Worm (Caenorhabditis elegans) whole organism, late embryonic: ENCODE measurements around the gene W09G12.8.

Experiments used
- C38D4.7 ChIP-seq: fragments of 200-800 bp; sonication (Bioruptor generic); optimal IDR thresholded peaks from 2 replicates; lab custom pipeline; 2018; ENCODE audit warnings: mild to moderate bottlenecking, missing genetic modification characterization, moderate library complexity, missing compliant biosample characterization
- F13H6.1 ChIP-seq: sonication (generic microtip); optimal IDR thresholded peaks from 2 replicates; lab custom pipeline; 2016; ENCODE audit warnings: missing genetic modification characterization, missing compliant biosample characterization
- K02D7.2 ChIP-seq: sonication (generic microtip); optimal IDR thresholded peaks from 2 replicates; lab custom pipeline; 2017; ENCODE audit warnings: mild to moderate bottlenecking, missing genetic modification characterization, missing compliant biosample characterization
- K09A11.1 ChIP-seq: sonication (generic microtip); optimal IDR thresholded peaks from 2 replicates; lab custom pipeline; 2017; ENCODE audit warnings: antibody characterized with exemption, mild to moderate bottlenecking, missing genetic modification characterization, missing compliant biosample characterization; ENCODE audit not compliant: insufficient read depth
- Y22D7AL.16 ChIP-seq: sonication (generic microtip); optimal IDR thresholded peaks from 2 replicates; lab custom pipeline; 2016; ENCODE audit warnings: missing genetic modification characterization, missing compliant biosample characterization
- ahr-1 ChIP-seq: sonication (generic microtip); optimal IDR thresholded peaks from 2 replicates; lab custom pipeline; 2016; ENCODE audit warnings: missing genetic modification characterization, missing compliant biosample characterization
- ama-1 ChIP-seq: fragments of 150-350 bp; optimal IDR thresholded peaks from 2 replicates; lab custom pipeline; 2014
- ceh-14 ChIP-seq: sonication (generic microtip); optimal IDR thresholded peaks from 2 replicates; lab custom pipeline; 2016; ENCODE audit warnings: missing genotype, missing genetic modification characterization, missing compliant biosample characterization
- ceh-18 ChIP-seq: sonication (generic microtip); optimal IDR thresholded peaks from 2 replicates; lab custom pipeline; 2016; ENCODE audit warnings: missing genetic modification characterization, missing compliant biosample characterization
- ceh-19 ChIP-seq: fragments of 200-800 bp; sonication (Bioruptor generic); optimal IDR thresholded peaks from 2 replicates; lab custom pipeline; 2018; ENCODE audit warnings: mild to moderate bottlenecking, missing genetic modification characterization, missing compliant biosample characterization
- ceh-22 ChIP-seq: sonication (generic microtip); optimal IDR thresholded peaks from 2 replicates; lab custom pipeline; 2017; ENCODE audit warnings: missing biosample characterization, missing genetic modification characterization
- ceh-24 ChIP-seq: sonication (generic microtip); optimal IDR thresholded peaks from 2 replicates; lab custom pipeline; 2016; ENCODE audit warnings: mild to moderate bottlenecking, missing genetic modification characterization, missing compliant biosample characterization
- ceh-31 ChIP-seq: sonication (generic microtip); optimal IDR thresholded peaks from 2 replicates; lab custom pipeline; 2016; ENCODE audit warnings: missing genetic modification characterization, missing compliant biosample characterization
- ceh-34 ChIP-seq: sonication (generic microtip); optimal IDR thresholded peaks from 2 replicates; lab custom pipeline; 2016; ENCODE audit warnings: mild to moderate bottlenecking, missing genetic modification characterization, missing compliant biosample characterization
- ceh-48 ChIP-seq: sonication (generic microtip); optimal IDR thresholded peaks from 2 replicates; lab custom pipeline; 2016; ENCODE audit warnings: missing genetic modification characterization, inconsistent platforms, missing compliant biosample characterization
- ceh-6 ChIP-seq: fragments of 200-800 bp; sonication (Bioruptor generic); optimal IDR thresholded peaks from 2 replicates; lab custom pipeline; 2018; ENCODE audit warnings: mild to moderate bottlenecking, missing genetic modification characterization, missing compliant biosample characterization
- ceh-9 ChIP-seq: sonication (generic microtip); optimal IDR thresholded peaks from 2 replicates; lab custom pipeline; 2016; ENCODE audit warnings: mild to moderate bottlenecking, missing genetic modification characterization, inconsistent platforms, missing compliant biosample characterization
- elt-4 ChIP-seq: sonication (generic microtip); optimal IDR thresholded peaks from 2 replicates; lab custom pipeline; 2016; ENCODE audit warnings: missing genetic modification characterization, missing compliant biosample characterization
- ets-4 ChIP-seq: sonication (generic microtip); optimal IDR thresholded peaks from 2 replicates; lab custom pipeline; 2016; ENCODE audit warnings: missing genetic modification characterization, missing compliant biosample characterization
- eyg-1 ChIP-seq: sonication (generic microtip); optimal IDR thresholded peaks from 2 replicates; lab custom pipeline; 2016; ENCODE audit warnings: missing genotype, missing genetic modification characterization, missing compliant biosample characterization
- fkh-10 ChIP-seq: fragments of 150-350 bp; optimal IDR thresholded peaks from 2 replicates; lab custom pipeline; 2014; ENCODE audit warnings: missing biosample characterization, missing genetic modification reagents, missing genetic modification characterization
- fkh-6 ChIP-seq: sonication (generic microtip); optimal IDR thresholded peaks from 2 replicates; lab custom pipeline; 2016; ENCODE audit warnings: missing genetic modification characterization, missing compliant biosample characterization
- hlh-15 ChIP-seq: sonication (generic microtip); optimal IDR thresholded peaks from 2 replicates; lab custom pipeline; 2016; ENCODE audit warnings: missing genetic modification characterization, missing compliant biosample characterization
- hlh-30 ChIP-seq: sonication (generic microtip); optimal IDR thresholded peaks from 2 replicates; lab custom pipeline; 2017; ENCODE audit warnings: antibody characterized with exemption, missing genetic modification characterization, missing compliant biosample characterization; ENCODE audit not compliant: insufficient read depth
- hlh-6 ChIP-seq: sonication (generic microtip); optimal IDR thresholded peaks from 2 replicates; lab custom pipeline; 2016; ENCODE audit warnings: missing genotype, missing genetic modification characterization, missing compliant biosample characterization
- hlh-8 ChIP-seq: sonication (generic microtip); optimal IDR thresholded peaks from 2 replicates; lab custom pipeline; 2016; ENCODE audit warnings: missing genotype, missing genetic modification characterization, missing compliant biosample characterization
- lim-6 ChIP-seq: sonication (generic microtip); optimal IDR thresholded peaks from 2 replicates; lab custom pipeline; 2016; ENCODE audit warnings: missing genetic modification characterization, missing compliant biosample characterization
- lin-11 ChIP-seq: fragments of 200-800 bp; sonication (Bioruptor generic); optimal IDR thresholded peaks from 2 replicates; lab custom pipeline; 2018; ENCODE audit warnings: mild to moderate bottlenecking, missing genetic modification characterization, missing compliant biosample characterization
- madf-2 ChIP-seq: sonication (generic microtip); optimal IDR thresholded peaks from 2 replicates; lab custom pipeline; 2017; ENCODE audit warnings: missing genetic modification characterization, missing compliant biosample characterization
- nfya-1 ChIP-seq: sonication (generic microtip); optimal IDR thresholded peaks from 2 replicates; lab custom pipeline; 2017; ENCODE audit warnings: missing genetic modification characterization, mild to moderate bottlenecking, missing compliant biosample characterization, antibody characterized with exemption, moderate library complexity
- nhr-232 ChIP-seq: sonication (generic microtip); optimal IDR thresholded peaks from 2 replicates; lab custom pipeline; 2016; ENCODE audit warnings: missing genetic modification characterization, missing compliant biosample characterization
- npax-4 ChIP-seq: sonication (generic microtip); optimal IDR thresholded peaks from 2 replicates; lab custom pipeline; 2016; ENCODE audit warnings: missing genetic modification characterization, missing compliant biosample characterization
- odd-2 ChIP-seq: sonication (generic microtip); optimal IDR thresholded peaks from 2 replicates; lab custom pipeline; 2017; ENCODE audit warnings: antibody characterized with exemption, mild to moderate bottlenecking, missing genetic modification characterization, missing compliant biosample characterization
- pag-3 ChIP-seq: sonication (generic microtip); optimal IDR thresholded peaks from 2 replicates; lab custom pipeline; 2016; ENCODE audit warnings: missing compliant biosample characterization, missing genetic modification characterization, borderline replicate concordance
- pat-9 ChIP-seq: fragments of 200-800 bp; sonication (Bioruptor generic); optimal IDR thresholded peaks from 2 replicates; lab custom pipeline; 2018; ENCODE audit warnings: mild to moderate bottlenecking, missing genetic modification characterization, moderate library complexity, missing compliant biosample characterization
- pha-2 ChIP-seq: sonication (generic microtip); optimal IDR thresholded peaks from 2 replicates; lab custom pipeline; 2017; ENCODE audit warnings: mild to moderate bottlenecking, missing genetic modification characterization, missing compliant biosample characterization
- ref-2 ChIP-seq: sonication (generic microtip); optimal IDR thresholded peaks from 2 replicates; lab custom pipeline; 2016; ENCODE audit warnings: missing genetic modification characterization, missing compliant biosample characterization
- rnt-1 ChIP-seq: sonication (generic microtip); optimal IDR thresholded peaks from 2 replicates; lab custom pipeline; 2016; ENCODE audit warnings: missing genetic modification characterization, missing compliant biosample characterization
- sdc-2 ChIP-seq: sonication (generic microtip); optimal IDR thresholded peaks from 2 replicates; lab custom pipeline; 2016; ENCODE audit warnings: missing genotype, missing genetic modification characterization, missing compliant biosample characterization
- sox-2 ChIP-seq: fragments of 200-800 bp; sonication (Bioruptor generic); IDR thresholded peaks from 2 replicates; pipeline ENCODE4 v1.3.6; 2022; ENCODE audit warnings: missing genetic modification reagents, missing genetic modification characterization, missing compliant biosample characterization
- sox-4 ChIP-seq: sonication (generic microtip); optimal IDR thresholded peaks from 2 replicates; lab custom pipeline; 2017; ENCODE audit warnings: mild to moderate bottlenecking, missing genetic modification characterization, inconsistent platforms, missing compliant biosample characterization
- syd-9 ChIP-seq: sonication (generic microtip); optimal IDR thresholded peaks from 2 replicates; lab custom pipeline; 2016; ENCODE audit warnings: mild to moderate bottlenecking, missing genetic modification characterization, moderate library complexity, missing compliant biosample characterization
- tbx-2 ChIP-seq: sonication (generic microtip); optimal IDR thresholded peaks from 2 replicates; lab custom pipeline; 2016; ENCODE audit warnings: missing genetic modification characterization, missing compliant biosample characterization
- tbx-7 ChIP-seq: sonication (generic microtip); optimal IDR thresholded peaks from 2 replicates; lab custom pipeline; 2016; ENCODE audit warnings: missing genotype, missing genetic modification characterization, missing compliant biosample characterization
- unc-3 ChIP-seq, 2 experiments: fragments of 200-800 bp in 1 of 2; sonication (Bioruptor generic) in 1 of 2; sonication (generic microtip) in 1 of 2; conservative IDR thresholded peaks in 1 of 2; optimal IDR thresholded peaks in 1 of 2; 2 replicates each; pipeline versions ENCODE4 v1.3.6 to Lab custom; 2016 to 2022; ENCODE audit warnings: missing compliant biosample characterization in 2 of 2, missing genetic modification characterization in 2 of 2, missing genetic modification reagents in 1 of 2
- unc-42 ChIP-seq: sonication (generic microtip); optimal IDR thresholded peaks from 2 replicates; lab custom pipeline; 2016; ENCODE audit warnings: missing genotype, missing genetic modification characterization, missing compliant biosample characterization
- ztf-16 ChIP-seq: sonication (generic microtip); optimal IDR thresholded peaks from 2 replicates; lab custom pipeline; 2017; ENCODE audit warnings: missing genetic modification characterization, missing compliant biosample characterization

W09G12.8 gene

DNA sequence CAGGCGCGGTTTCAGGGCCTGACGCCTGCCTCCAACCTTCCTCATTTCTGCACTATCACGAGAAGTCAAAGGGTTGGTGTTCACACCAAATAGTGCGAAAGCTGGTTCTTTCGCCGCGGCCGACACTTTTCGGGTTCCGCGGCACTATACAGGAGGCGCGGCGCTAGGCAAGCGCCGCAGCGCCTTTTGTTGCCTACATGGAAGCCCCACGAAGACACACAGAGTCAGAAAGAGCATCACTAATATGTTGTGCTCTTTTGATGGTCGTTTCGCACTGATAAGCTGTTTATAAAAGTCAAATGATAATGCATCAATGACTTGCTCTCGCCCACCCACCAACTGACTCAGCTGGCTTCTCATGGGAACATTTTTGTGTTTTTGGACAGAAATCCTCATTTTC is 14.1 kb upstream of the W09G12.8 start:
- no peak for TF ChIP-seq tbx-7 (tag; lab: Kevin White, UChicago)
- no peak for TF ChIP-seq sdc-2
- no peak for TF ChIP-seq syd-9
- no peak for TF ChIP-seq hlh-15
- no peak for TF ChIP-seq ztf-16 (tag; lab: Kevin White, UChicago)
- no peak for TF ChIP-seq ceh-14 (tag; lab: Kevin White, UChicago)
- no peak for TF ChIP-seq nfya-1 (tag; lab: Kevin White, UChicago)
- TF ChIP-seq odd-2 (tag; lab: Kevin White, UChicago), result no peak
- TF ChIP-seq pha-2 (tag; lab: Kevin White, UChicago), result no peak
- no peak for TF ChIP-seq lin-11
- TF ChIP-seq fkh-6, result no peak
- TF ChIP-seq npax-4, result no peak
- no peak for TF ChIP-seq ceh-19 (GFP tag; lab: Kevin White, UChicago)
- TF ChIP-seq C38D4.7 (GFP tag; lab: Kevin White, UChicago), result no peak
- no peak for TF ChIP-seq lim-6 (tag; lab: Kevin White, UChicago)
- TF ChIP-seq ceh-18 (tag; lab: Kevin White, UChicago), result no peak
- no peak for TF ChIP-seq ref-2 (tag; lab: Kevin White, UChicago)
- no peak for TF ChIP-seq ceh-24 (tag; lab: Kevin White, UChicago)
- TF ChIP-seq unc-3 (GFP tag; conservative IDR thresholded peaks at IDR 0.05; lab: Robert Waterston, UW), result no peak
- no peak for TF ChIP-seq unc-3 (tag; optimal IDR thresholded peaks at IDR 0.05; lab: Kevin White, UChicago)
- no peak for TF ChIP-seq hlh-6 (tag; lab: Kevin White, UChicago)

DNA sequence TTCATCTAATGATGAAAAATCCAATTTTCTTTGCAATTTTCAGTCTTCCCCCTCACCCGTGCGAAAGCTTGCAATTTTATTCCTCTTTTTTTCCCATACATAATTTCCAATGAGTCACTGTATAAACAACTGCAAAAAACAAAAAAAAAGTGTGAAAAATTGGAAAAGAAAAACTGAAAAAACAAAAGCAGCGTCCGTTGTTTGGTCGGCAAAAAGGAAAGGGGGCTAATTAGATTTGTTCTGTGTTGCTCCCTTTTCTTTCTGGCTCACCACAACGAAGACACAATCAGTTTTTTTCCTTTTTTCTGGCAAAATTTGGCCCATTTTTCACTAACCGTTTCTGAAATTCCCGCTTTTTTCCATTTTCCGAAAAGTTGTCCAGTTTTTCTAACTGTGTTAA is 13.6 kb upstream of the W09G12.8 start:
- TF ChIP-seq sdc-2, result no peak
- TF ChIP-seq unc-42, result peak; percentile 89

DNA sequence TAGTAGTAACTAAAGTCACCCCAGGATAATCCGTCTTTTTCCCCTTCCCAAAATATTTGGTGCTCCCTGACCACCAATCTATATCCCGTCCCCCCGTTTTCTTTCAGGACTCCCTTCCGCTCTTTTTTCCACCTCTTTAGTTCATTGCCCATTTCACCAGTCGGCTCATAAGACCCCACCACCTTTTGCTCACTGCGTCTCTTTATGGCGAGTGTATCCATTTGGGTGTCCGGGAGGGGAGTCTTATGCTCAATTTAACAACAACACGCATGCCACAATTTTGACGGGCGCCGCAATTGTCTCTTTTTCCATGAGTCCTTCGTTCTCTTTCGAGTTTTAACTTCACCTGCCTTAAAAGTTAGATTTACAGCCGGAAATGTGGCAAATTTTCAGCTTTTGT is 12.8 kb upstream of the W09G12.8 start:
- no peak for TF ChIP-seq ceh-19 (GFP tag; lab: Kevin White, UChicago)
- TF ChIP-seq elt-4 (tag; lab: Kevin White, UChicago), result no peak
- peak; percentile 34 for TF ChIP-seq hlh-30
- no peak for TF ChIP-seq Y22D7AL.16 (tag; lab: Kevin White, UChicago)
- TF ChIP-seq sox-2 (GFP tag; lab: Robert Waterston, UW), result no peak
- TF ChIP-seq F13H6.1 (tag; lab: Kevin White, UChicago), result no peak
- no peak for TF ChIP-seq pat-9 (tag; lab: Kevin White, UChicago)
- TF ChIP-seq ceh-14 (tag; lab: Kevin White, UChicago), result peak; percentile 21
- TF ChIP-seq ztf-16 (tag; lab: Kevin White, UChicago), result no peak
- no peak for TF ChIP-seq K09A11.1 (tag; lab: Kevin White, UChicago)
- TF ChIP-seq fkh-10 (GFP tag; lab: Kevin White, UChicago), result no peak
- TF ChIP-seq ets-4, result no peak
- no peak for TF ChIP-seq eyg-1 (tag; lab: Kevin White, UChicago)
- no peak for TF ChIP-seq rnt-1
- peak; percentile 54 for TF ChIP-seq tbx-2 (tag; lab: Kevin White, UChicago)
- no peak for TF ChIP-seq sox-4 (tag; lab: Kevin White, UChicago)
- peak; percentile 82 for TF ChIP-seq ceh-31 (tag; lab: Kevin White, UChicago)
- TF ChIP-seq unc-42, result peak; percentile 48
- TF ChIP-seq ceh-18 (tag; lab: Kevin White, UChicago), result peak; percentile 28
- no peak for TF ChIP-seq tbx-7 (tag; lab: Kevin White, UChicago)
- no peak for TF ChIP-seq ceh-9
- no peak for TF ChIP-seq hlh-8 (tag; lab: Kevin White, UChicago)

DNA sequence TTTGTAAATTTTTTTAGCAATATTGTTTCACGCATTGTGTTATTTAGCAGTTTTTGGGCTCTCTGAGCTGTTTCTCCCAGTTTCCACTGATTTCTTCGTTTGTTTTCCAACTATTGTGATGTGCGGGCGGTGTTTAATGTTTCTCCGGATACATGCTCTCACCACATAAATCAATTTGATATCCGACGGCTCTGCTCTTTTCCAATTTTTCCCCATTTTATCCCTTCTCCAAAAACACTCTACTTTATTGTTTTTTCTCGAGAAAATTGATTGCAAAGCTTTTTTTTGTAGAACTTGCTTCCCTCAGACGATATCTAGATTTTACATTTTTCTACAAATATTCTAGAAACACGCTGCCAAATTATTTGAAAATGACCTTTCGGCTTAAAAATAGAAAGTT is 10.4 kb upstream of the W09G12.8 start:
- TF ChIP-seq lin-11, result no peak
- no peak for TF ChIP-seq ceh-6 (GFP tag; lab: Kevin White, UChicago)
- no peak for TF ChIP-seq ceh-48
- no peak for TF ChIP-seq madf-2 (tag; lab: Kevin White, UChicago)
- TF ChIP-seq unc-3 (GFP tag; conservative IDR thresholded peaks at IDR 0.05; lab: Robert Waterston, UW), result no peak
- TF ChIP-seq unc-3 (tag; optimal IDR thresholded peaks at IDR 0.05; lab: Kevin White, UChicago), result no peak
- no peak for TF ChIP-seq hlh-8 (tag; lab: Kevin White, UChicago)
- no peak for TF ChIP-seq K02D7.2 (tag; lab: Kevin White, UChicago)
- TF ChIP-seq ahr-1 (tag; lab: Kevin White, UChicago), result no peak
- TF ChIP-seq ceh-34 (tag; lab: Kevin White, UChicago), result no peak
- TF ChIP-seq fkh-10 (GFP tag; lab: Kevin White, UChicago), result no peak
- no peak for TF ChIP-seq nfya-1 (tag; lab: Kevin White, UChicago)
- no peak for TF ChIP-seq ama-1 (lab: Kevin White, UChicago)
- no peak for TF ChIP-seq pag-3 (tag; lab: Kevin White, UChicago)
- no peak for TF ChIP-seq nhr-232 (tag; lab: Kevin White, UChicago)
- no peak for TF ChIP-seq ceh-22 (tag; lab: Kevin White, UChicago)
- TF ChIP-seq rnt-1, result no peak
- TF ChIP-seq sox-4 (tag; lab: Kevin White, UChicago), result no peak
